In the genomic region with DNA sequence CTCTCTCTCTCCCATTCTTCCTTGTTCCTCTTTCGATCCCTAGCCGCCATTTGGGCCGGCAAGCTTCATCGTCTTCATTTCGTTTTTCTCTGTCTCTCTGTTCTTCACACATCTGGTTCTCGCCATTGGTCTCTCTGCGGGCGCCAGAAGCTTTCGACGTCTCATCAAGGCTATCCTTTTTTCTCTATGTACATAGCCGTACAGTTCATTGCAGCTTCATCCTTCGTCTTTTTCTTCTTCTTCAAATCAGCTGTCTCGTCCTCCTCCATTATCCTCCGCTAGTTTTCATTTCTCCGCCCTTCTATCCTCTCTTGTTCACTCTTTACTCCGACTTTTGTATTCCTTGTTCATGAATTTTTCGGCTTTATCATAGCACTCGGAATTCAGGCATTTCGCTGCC, we compare ENCODE assay signal across 3 worm cellular contexts.
TF ChIP-seq lines count a peak whose summit lies in the region.

A gene (plus strand): TSS at position 301 of the 400 bp plus-strand sequence.

TF ChIP-seq in whole organism, L1 larva, 84 proteins besides CTCF, POLR2A, EP300 and RAD21:
- no peak for TF ChIP-seq pax-3 (tag; optimal IDR thresholded peaks at IDR 0.05; lab: Kevin White, UChicago)
- peak; percentile 25 for TF ChIP-seq blmp-1 (tag; optimal IDR thresholded peaks at IDR 0.05; lab: Kevin White, UChicago)

TF ChIP-seq in whole organism, L3 larva, 47 proteins besides CTCF, POLR2A, EP300 and RAD21:
- TF ChIP-seq nhr-25 (tag; optimal IDR thresholded peaks at IDR 0.05; lab: Kevin White, UChicago) (peak; percentile 51), eor-1 (tag; optimal IDR thresholded peaks at IDR 0.05; lab: Kevin White, UChicago) (no peak)

TF ChIP-seq in whole organism, L4 larva, 104 proteins besides CTCF, POLR2A, EP300 and RAD21:
- TF ChIP-seq lin-13 (GFP tag; optimal IDR thresholded peaks at IDR 0.05; lab: Kevin White, UChicago) (no peak), hlh-11 (tag; optimal IDR thresholded peaks at IDR 0.05; lab: Kevin White, UChicago) (peak; percentile 22)
